Worm (Caenorhabditis elegans) whole organism, young adult: Measurements from ENCODE around the gene nth-1.

Experiments used
- D2030.7 ChIP-seq: fragments of 200-800 bp; sonication (Bioruptor generic); IDR thresholded peaks from 2 replicates; pipeline ENCODE4 v1.3.6; 2022; ENCODE audit warnings: missing genetic modification reagents, missing genetic modification characterization, missing compliant biosample characterization
- F10E7.11 ChIP-seq: sonication (generic microtip); optimal IDR thresholded peaks from 2 replicates; lab custom pipeline; 2017; ENCODE audit warnings: mild to moderate bottlenecking, missing genetic modification characterization, moderate library complexity, missing compliant biosample characterization
- F49E8.2 ChIP-seq: sonication (generic microtip); optimal IDR thresholded peaks from 3 replicates; lab custom pipeline; 2017; ENCODE audit warnings: missing genetic modification characterization, mild to moderate bottlenecking, missing compliant biosample characterization, antibody characterized with exemption, moderate library complexity; ENCODE audit not compliant: insufficient read depth
- K12H6.12 ChIP-seq: fragments of 200-800 bp; sonication (Bioruptor generic); optimal IDR thresholded peaks from 2 replicates; lab custom pipeline; 2018; ENCODE audit warnings: mild to moderate bottlenecking, missing genetic modification characterization, missing compliant biosample characterization
- Y53G8AR.9 ChIP-seq: fragments of 200-800 bp; sonication (Bioruptor generic); conservative IDR thresholded peaks from 2 replicates; pipeline ENCODE4 v1.3.6; 2022; ENCODE audit warnings: missing genetic modification reagents, missing genetic modification characterization, missing compliant biosample characterization
- Y79H2A.3 ChIP-seq: fragments of 200-800 bp; sonication (Bioruptor generic); conservative IDR thresholded peaks from 2 replicates; pipeline ENCODE4 v1.3.6; 2022; ENCODE audit warnings: missing genetic modification reagents, missing genetic modification characterization, missing compliant biosample characterization
- ama-1 ChIP-seq, 3 experiments: fragments of 150-350 bp in 1 of 3; sonication (generic microtip) in 2 of 3; optimal IDR thresholded peaks; 2 replicates each; lab custom pipeline; 2014 to 2018; ENCODE audit warnings: missing biosample characterization in 2 of 3, missing genetic modification characterization in 2 of 3, missing genetic modification reagents in 2 of 3
- aptf-2 ChIP-seq: fragments of 200-800 bp; sonication (Bioruptor generic); conservative IDR thresholded peaks from 2 replicates; pipeline ENCODE4 v1.3.6; 2022; ENCODE audit warnings: missing genetic modification reagents, missing genetic modification characterization, missing compliant biosample characterization
- atf-7 ChIP-seq: sonication (generic microtip); optimal IDR thresholded peaks from 2 replicates; lab custom pipeline; 2017; ENCODE audit warnings: mild to moderate bottlenecking, missing genetic modification characterization, missing compliant biosample characterization
- attf-3 ChIP-seq: fragments of 200-800 bp; sonication (Bioruptor generic); conservative IDR thresholded peaks from 2 replicates; pipeline ENCODE4 v1.3.6; 2022; ENCODE audit warnings: missing genetic modification reagents, missing genetic modification characterization, missing compliant biosample characterization
- cebp-1 ChIP-seq, 2 experiments: fragments of 200-800 bp in 1 of 2; sonication (Bioruptor generic) in 1 of 2; sonication (generic microtip) in 1 of 2; IDR thresholded peaks in 1 of 2; optimal IDR thresholded peaks in 1 of 2; 2 replicates each; pipeline versions ENCODE4 v1.3.6 to Lab custom; 2017 to 2022; ENCODE audit warnings: missing compliant biosample characterization in 2 of 2, missing genetic modification characterization in 2 of 2, mild to moderate bottlenecking in 1 of 2, missing genetic modification reagents in 1 of 2, moderate library complexity in 1 of 2
- ceh-100 ChIP-seq: fragments of 200-800 bp; sonication (Bioruptor generic); IDR thresholded peaks from 2 replicates; pipeline ENCODE4 v1.3.6; 2022; ENCODE audit warnings: missing genetic modification reagents, missing genetic modification characterization, missing compliant biosample characterization
- ceh-40 ChIP-seq: fragments of 200-800 bp; sonication (Bioruptor generic); IDR thresholded peaks from 2 replicates; pipeline ENCODE4 v1.3.6; 2022; ENCODE audit warnings: missing genetic modification characterization, missing compliant biosample characterization
- ceh-58 ChIP-seq: fragments of 200-800 bp; sonication (Bioruptor generic); IDR thresholded peaks from 2 replicates; pipeline ENCODE4 v1.3.6; 2022; ENCODE audit warnings: missing genetic modification characterization, missing compliant biosample characterization
- ekl-4 ChIP-seq: fragments of 200-800 bp; sonication (Bioruptor generic); IDR thresholded peaks from 2 replicates; pipeline ENCODE4 v1.3.6; 2022; ENCODE audit warnings: missing genetic modification reagents, missing genetic modification characterization, missing compliant biosample characterization
- ets-4 ChIP-seq: fragments of 200-800 bp; sonication (Bioruptor generic); optimal IDR thresholded peaks from 2 replicates; lab custom pipeline; 2018; ENCODE audit warnings: mild to moderate bottlenecking, missing genetic modification characterization, missing compliant biosample characterization
- gei-17 ChIP-seq: fragments of 200-800 bp; sonication (Bioruptor generic); optimal IDR thresholded peaks from 2 replicates; lab custom pipeline; 2018; ENCODE audit warnings: mild to moderate bottlenecking, missing genetic modification characterization, missing compliant biosample characterization
- hmg-20 ChIP-seq: fragments of 200-800 bp; sonication (Bioruptor generic); IDR thresholded peaks from 2 replicates; pipeline ENCODE4 v1.3.6; 2022; ENCODE audit warnings: missing genetic modification reagents, missing genetic modification characterization, missing compliant biosample characterization
- hrde-1 ChIP-seq: sonication (generic microtip); optimal IDR thresholded peaks from 2 replicates; lab custom pipeline; 2016; ENCODE audit warnings: missing genetic modification characterization, mild to moderate bottlenecking, missing compliant biosample characterization, moderate library complexity, missing genotype, missing genetic modification reagents, borderline replicate concordance
- lir-1 ChIP-seq: fragments of 200-800 bp; sonication (Bioruptor generic); conservative IDR thresholded peaks from 2 replicates; pipeline ENCODE4 v1.3.6; 2022; ENCODE audit warnings: missing genetic modification reagents, missing genetic modification characterization, missing compliant biosample characterization
- lsl-1 ChIP-seq: fragments of 200-800 bp; sonication (Bioruptor generic); optimal IDR thresholded peaks from 2 replicates; lab custom pipeline; 2018; ENCODE audit warnings: mild to moderate bottlenecking, missing genetic modification characterization, moderate library complexity, missing compliant biosample characterization
- madf-3 ChIP-seq: fragments of 200-800 bp; sonication (Bioruptor generic); IDR thresholded peaks from 2 replicates; pipeline ENCODE4 v1.3.6; 2022; ENCODE audit warnings: missing genetic modification reagents, missing genetic modification characterization, missing compliant biosample characterization
- mcd-1 ChIP-seq: fragments of 200-800 bp; sonication (Bioruptor generic); IDR thresholded peaks from 2 replicates; pipeline ENCODE4 v1.3.6; 2022; ENCODE audit warnings: missing genetic modification reagents, missing genetic modification characterization, missing compliant biosample characterization
- mes-4 ChIP-seq: sonication (generic microtip); optimal IDR thresholded peaks from 2 replicates; lab custom pipeline; 2016; ENCODE audit warnings: missing genotype, missing genetic modification characterization, missing compliant biosample characterization
- nfyb-1 ChIP-seq: fragments of 200-800 bp; sonication (Bioruptor generic); IDR thresholded peaks from 2 replicates; pipeline ENCODE4 v1.3.6; 2022; ENCODE audit warnings: missing genetic modification reagents, missing genetic modification characterization, missing compliant biosample characterization
- nhr-120 ChIP-seq: fragments of 200-800 bp; sonication (Bioruptor generic); IDR thresholded peaks from 2 replicates; pipeline ENCODE4 v1.3.6; 2022; ENCODE audit warnings: missing genetic modification characterization, missing compliant biosample characterization
- nhr-179 ChIP-seq: sonication (generic microtip); optimal IDR thresholded peaks from 2 replicates; lab custom pipeline; 2016; ENCODE audit warnings: mild to moderate bottlenecking, missing genetic modification characterization, missing compliant biosample characterization
- nhr-90 ChIP-seq: sonication (generic microtip); optimal IDR thresholded peaks from 2 replicates; lab custom pipeline; 2016; ENCODE audit warnings: missing genotype, mild to moderate bottlenecking, missing genetic modification characterization, missing compliant biosample characterization
- pbrm-1 ChIP-seq: fragments of 200-800 bp; sonication (Bioruptor generic); IDR thresholded peaks from 2 replicates; pipeline ENCODE4 v1.3.6; 2022; ENCODE audit warnings: missing genetic modification reagents, missing genetic modification characterization, missing compliant biosample characterization
- rec-8 ChIP-seq, 2 experiments: sonication (generic microtip); optimal IDR thresholded peaks; 2 replicates each; lab custom pipeline; 2016; ENCODE audit warnings: mild to moderate bottlenecking in 2 of 2, missing genetic modification characterization in 2 of 2, missing genetic modification reagents in 2 of 2, missing genotype in 2 of 2, missing biosample characterization in 1 of 2, missing compliant biosample characterization in 1 of 2, moderate library complexity in 1 of 2
- repo-1 ChIP-seq: sonication (generic microtip); optimal IDR thresholded peaks from 2 replicates; lab custom pipeline; 2017; ENCODE audit warnings: mild to moderate bottlenecking, missing genetic modification characterization, missing compliant biosample characterization
- snpc-1.1 ChIP-seq: sonication (generic microtip); optimal IDR thresholded peaks from 2 replicates; lab custom pipeline; 2017; ENCODE audit warnings: missing genetic modification characterization, mild to moderate bottlenecking, missing compliant biosample characterization, antibody characterized with exemption, moderate library complexity, missing genotype, missing genetic modification reagents; ENCODE audit not compliant: insufficient read depth
- snpc-3.4 ChIP-seq: sonication (generic microtip); optimal IDR thresholded peaks from 2 replicates; lab custom pipeline; 2017; ENCODE audit warnings: missing genetic modification characterization, mild to moderate bottlenecking, missing compliant biosample characterization, antibody characterized with exemption, moderate library complexity, missing genotype, missing genetic modification reagents
- unc-62 ChIP-seq: fragments of 150-350 bp; optimal IDR thresholded peaks from 2 replicates; lab custom pipeline; 2014; ENCODE audit warnings: missing biosample characterization, missing genetic modification reagents, missing genetic modification characterization
- ztf-22 ChIP-seq: fragments of 200-800 bp; sonication (Bioruptor generic); optimal IDR thresholded peaks from 2 replicates; lab custom pipeline; 2018; ENCODE audit warnings: mild to moderate bottlenecking, missing genetic modification characterization, moderate library complexity, missing compliant biosample characterization
- ztf-3 ChIP-seq: fragments of 200-800 bp; sonication (Bioruptor generic); optimal IDR thresholded peaks from 2 replicates; lab custom pipeline; 2018; ENCODE audit warnings: mild to moderate bottlenecking, missing genetic modification characterization, missing compliant biosample characterization

Gene nth-1

DNA sequence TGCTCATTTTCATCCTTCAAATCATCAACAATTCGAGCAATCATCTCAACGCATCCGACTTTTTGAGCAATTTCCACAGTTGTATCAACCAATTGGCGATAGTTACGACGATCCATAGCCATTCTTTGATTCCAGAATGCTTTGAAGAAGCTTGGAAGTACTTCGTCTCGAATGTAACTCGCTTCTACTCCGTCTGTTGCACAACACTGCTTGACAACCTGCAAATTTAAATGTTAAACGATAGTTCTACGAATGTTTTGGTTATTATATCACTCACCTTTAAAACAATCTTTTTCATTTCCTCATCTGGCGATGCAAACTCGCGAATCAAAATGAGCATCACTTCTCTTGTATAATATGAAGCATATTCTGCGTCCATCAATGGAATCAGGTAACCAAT is 28.2 kb downstream of the nth-1 start (continued):
- TF ChIP-seq hmg-20 (GFP tag; lab: Robert Waterston, UW): no peak
- TF ChIP-seq ztf-22 (GFP tag; lab: Kevin White, UChicago): no peak

DNA sequence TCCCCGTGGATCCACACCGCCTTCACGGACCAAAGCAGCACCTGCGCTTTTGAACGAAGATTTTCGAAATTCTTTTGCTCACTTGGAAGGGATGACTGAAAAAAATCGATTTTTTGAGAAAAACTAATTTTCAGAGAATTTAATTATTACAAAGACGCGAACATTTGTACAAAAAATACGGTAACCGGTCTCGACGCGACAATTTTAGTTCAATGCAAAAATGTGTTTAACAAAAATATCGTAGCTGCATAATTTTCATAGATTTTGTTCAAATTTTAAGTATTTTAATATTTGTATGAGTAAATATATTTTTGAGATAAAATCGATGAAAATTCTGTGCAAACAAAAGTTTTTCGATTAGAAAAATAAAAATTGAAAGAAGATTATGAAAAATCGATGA is 31.0 kb downstream of the nth-1 start, which contains the start of gene T08A11.1:
Gene T08A11.1 (minus strand): TSS at position 101 of the 400 bp plus-strand sequence.
- TF ChIP-seq ceh-40 (GFP tag; lab: Robert Waterston, UW) (no peak), ets-4 (GFP tag; lab: Kevin White, UChicago) (no peak), mcd-1 (GFP tag; lab: Robert Waterston, UW) (no peak), ekl-4 (no peak), lsl-1 (GFP tag; lab: Kevin White, UChicago) (no peak), nhr-179 (tag; lab: Kevin White, UChicago) (no peak), ama-1 (optimal IDR thresholded peaks at IDR 0.05; lab: Kevin White, UChicago) (no peak), ama-1 (GFP tag; optimal IDR thresholded peaks at IDR 0.05; lab: Kevin White, UChicago) (no peak), Y53G8AR.9 (GFP tag; lab: Robert Waterston, UW) (no peak), F49E8.2 (no peak), Y79H2A.3 (no peak), nhr-90 (no peak), ceh-100 (GFP tag; lab: Robert Waterston, UW) (no peak), aptf-2 (GFP tag; lab: Robert Waterston, UW) (no peak), unc-62 (GFP tag; lab: Kevin White, UChicago) (no peak), hrde-1 (no peak), nhr-120 (GFP tag; lab: Robert Waterston, UW) (no peak), ceh-58 (no peak), D2030.7 (GFP tag; lab: Robert Waterston, UW) (no peak), cebp-1 (GFP tag; IDR thresholded peaks at IDR 0.05; lab: Robert Waterston, UW) (no peak), cebp-1 (tag; optimal IDR thresholded peaks at IDR 0.05; lab: Kevin White, UChicago) (no peak), attf-3 (GFP tag; lab: Robert Waterston, UW) (no peak)

DNA sequence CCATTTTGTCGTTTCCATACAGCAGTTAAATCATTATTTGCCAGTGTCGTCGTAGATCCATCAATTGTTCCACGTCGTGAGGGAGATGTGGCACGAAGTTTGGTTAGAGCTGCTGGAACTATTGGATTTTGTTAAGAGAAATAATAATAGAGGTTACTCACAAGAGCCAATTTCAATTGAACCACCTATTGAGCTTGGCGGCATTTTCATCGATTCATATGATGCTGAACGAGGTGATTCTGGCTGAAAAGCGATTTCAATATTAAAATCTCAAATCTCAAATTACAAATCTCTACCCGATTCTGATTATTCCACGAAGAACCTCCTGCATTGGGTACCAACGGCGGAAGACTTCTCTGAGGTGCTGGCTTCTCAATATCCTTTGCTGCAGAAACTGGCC is 36.2 kb downstream of the nth-1 start:
- TF ChIP-seq atf-7 (tag; lab: Kevin White, UChicago) (no peak), repo-1 (no peak), ztf-3 (GFP tag; lab: Kevin White, UChicago) (no peak), gei-17 (GFP tag; lab: Kevin White, UChicago) (no peak), aptf-2 (GFP tag; lab: Robert Waterston, UW) (no peak), ekl-4 (no peak), rec-8 (tag; optimal IDR thresholded peaks at IDR 0.05; lab: Kevin White, UChicago) (no peak), lir-1 (GFP tag; lab: Robert Waterston, UW) (no peak), cebp-1 (GFP tag; IDR thresholded peaks at IDR 0.05; lab: Robert Waterston, UW) (no peak), cebp-1 (tag; optimal IDR thresholded peaks at IDR 0.05; lab: Kevin White, UChicago) (no peak), pbrm-1 (GFP tag; lab: Robert Waterston, UW) (no peak), snpc-1.1 (no peak), madf-3 (GFP tag; lab: Robert Waterston, UW) (no peak), mes-4 (tag; lab: Kevin White, UChicago) (no peak), snpc-3.4 (no peak), F10E7.11 (tag; lab: Kevin White, UChicago) (no peak), K12H6.12 (no peak), nfyb-1 (GFP tag; lab: Robert Waterston, UW) (no peak)
